Worm (Caenorhabditis elegans) whole organism, late embryonic: ENCODE results near the gene imp-2.

Experiments used
- C08G9.2 ChIP-seq: sonication (generic microtip); optimal IDR thresholded peaks from 2 replicates; lab custom pipeline; 2016; ENCODE audit warnings: mild to moderate bottlenecking, missing genetic modification characterization, moderate library complexity, missing compliant biosample characterization
- C38D4.7 ChIP-seq: fragments of 200-800 bp; sonication (Bioruptor generic); optimal IDR thresholded peaks from 2 replicates; lab custom pipeline; 2018; ENCODE audit warnings: mild to moderate bottlenecking, missing genetic modification characterization, moderate library complexity, missing compliant biosample characterization
- F13H6.1 ChIP-seq: sonication (generic microtip); optimal IDR thresholded peaks from 2 replicates; lab custom pipeline; 2016; ENCODE audit warnings: missing genetic modification characterization, missing compliant biosample characterization
- K02D7.2 ChIP-seq: sonication (generic microtip); optimal IDR thresholded peaks from 2 replicates; lab custom pipeline; 2017; ENCODE audit warnings: mild to moderate bottlenecking, missing genetic modification characterization, missing compliant biosample characterization
- T23F11.4 ChIP-seq: fragments of 200-800 bp; sonication (Bioruptor generic); optimal IDR thresholded peaks from 2 replicates; lab custom pipeline; 2018; ENCODE audit warnings: mild to moderate bottlenecking, missing genetic modification characterization, missing compliant biosample characterization
- ama-1 ChIP-seq: fragments of 150-350 bp; optimal IDR thresholded peaks from 2 replicates; lab custom pipeline; 2014
- ceh-31 ChIP-seq: sonication (generic microtip); optimal IDR thresholded peaks from 2 replicates; lab custom pipeline; 2016; ENCODE audit warnings: missing genetic modification characterization, missing compliant biosample characterization
- ceh-34 ChIP-seq: sonication (generic microtip); optimal IDR thresholded peaks from 2 replicates; lab custom pipeline; 2016; ENCODE audit warnings: mild to moderate bottlenecking, missing genetic modification characterization, missing compliant biosample characterization
- ceh-45 ChIP-seq: fragments of 200-800 bp; sonication (Bioruptor generic); IDR thresholded peaks from 2 replicates; pipeline ENCODE4 v1.3.6; 2022; ENCODE audit warnings: missing genetic modification reagents, missing genetic modification characterization, missing compliant biosample characterization
- ceh-48 ChIP-seq: sonication (generic microtip); optimal IDR thresholded peaks from 2 replicates; lab custom pipeline; 2016; ENCODE audit warnings: missing genetic modification characterization, inconsistent platforms, missing compliant biosample characterization
- dmd-4 ChIP-seq: sonication (generic microtip); optimal IDR thresholded peaks from 2 replicates; lab custom pipeline; 2016; ENCODE audit warnings: borderline replicate concordance, missing genetic modification characterization, missing compliant biosample characterization
- dve-1 ChIP-seq: sonication (generic microtip); optimal IDR thresholded peaks from 2 replicates; lab custom pipeline; 2017; ENCODE audit warnings: antibody characterized with exemption, mild to moderate bottlenecking, missing genetic modification characterization, missing compliant biosample characterization
- ets-4 ChIP-seq: sonication (generic microtip); optimal IDR thresholded peaks from 2 replicates; lab custom pipeline; 2016; ENCODE audit warnings: missing genetic modification characterization, missing compliant biosample characterization
- fax-1 ChIP-seq: sonication (generic microtip); optimal IDR thresholded peaks from 2 replicates; lab custom pipeline; 2016; ENCODE audit warnings: missing genotype, missing genetic modification characterization, missing compliant biosample characterization
- gmeb-2 ChIP-seq: sonication (generic microtip); optimal IDR thresholded peaks from 2 replicates; lab custom pipeline; 2016; ENCODE audit warnings: missing genetic modification characterization, inconsistent platforms, missing compliant biosample characterization
- hlh-13 ChIP-seq: fragments of 200-800 bp; sonication (Bioruptor generic); optimal IDR thresholded peaks from 2 replicates; lab custom pipeline; 2018; ENCODE audit warnings: mild to moderate bottlenecking, missing genetic modification characterization, missing compliant biosample characterization
- hlh-15 ChIP-seq: sonication (generic microtip); optimal IDR thresholded peaks from 2 replicates; lab custom pipeline; 2016; ENCODE audit warnings: missing genetic modification characterization, missing compliant biosample characterization
- hlh-8 ChIP-seq: sonication (generic microtip); optimal IDR thresholded peaks from 2 replicates; lab custom pipeline; 2016; ENCODE audit warnings: missing genotype, missing genetic modification characterization, missing compliant biosample characterization
- lin-11 ChIP-seq: fragments of 200-800 bp; sonication (Bioruptor generic); optimal IDR thresholded peaks from 2 replicates; lab custom pipeline; 2018; ENCODE audit warnings: mild to moderate bottlenecking, missing genetic modification characterization, missing compliant biosample characterization
- madf-2 ChIP-seq: sonication (generic microtip); optimal IDR thresholded peaks from 2 replicates; lab custom pipeline; 2017; ENCODE audit warnings: missing genetic modification characterization, missing compliant biosample characterization
- pag-3 ChIP-seq: sonication (generic microtip); optimal IDR thresholded peaks from 2 replicates; lab custom pipeline; 2016; ENCODE audit warnings: missing compliant biosample characterization, missing genetic modification characterization, borderline replicate concordance
- pax-1 ChIP-seq: fragments of 150-350 bp; optimal IDR thresholded peaks from 2 replicates; lab custom pipeline; 2014; ENCODE audit warnings: missing biosample characterization, missing genetic modification characterization
- pha-4 ChIP-seq: fragments of 150-350 bp; optimal IDR thresholded peaks from 2 replicates; lab custom pipeline; 2018; ENCODE audit warnings: missing biosample characterization, missing genetic modification reagents, missing genetic modification characterization
- ref-2 ChIP-seq: sonication (generic microtip); optimal IDR thresholded peaks from 2 replicates; lab custom pipeline; 2016; ENCODE audit warnings: missing genetic modification characterization, missing compliant biosample characterization
- sox-2 ChIP-seq: fragments of 200-800 bp; sonication (Bioruptor generic); IDR thresholded peaks from 2 replicates; pipeline ENCODE4 v1.3.6; 2022; ENCODE audit warnings: missing genetic modification reagents, missing genetic modification characterization, missing compliant biosample characterization
- syd-9 ChIP-seq: sonication (generic microtip); optimal IDR thresholded peaks from 2 replicates; lab custom pipeline; 2016; ENCODE audit warnings: mild to moderate bottlenecking, missing genetic modification characterization, moderate library complexity, missing compliant biosample characterization
- tbx-7 ChIP-seq: sonication (generic microtip); optimal IDR thresholded peaks from 2 replicates; lab custom pipeline; 2016; ENCODE audit warnings: missing genotype, missing genetic modification characterization, missing compliant biosample characterization
- unc-3 ChIP-seq, 2 experiments: fragments of 200-800 bp in 1 of 2; sonication (Bioruptor generic) in 1 of 2; sonication (generic microtip) in 1 of 2; conservative IDR thresholded peaks in 1 of 2; optimal IDR thresholded peaks in 1 of 2; 2 replicates each; pipeline versions ENCODE4 v1.3.6 to Lab custom; 2016 to 2022; ENCODE audit warnings: missing compliant biosample characterization in 2 of 2, missing genetic modification characterization in 2 of 2, missing genetic modification reagents in 1 of 2
- unc-42 ChIP-seq: sonication (generic microtip); optimal IDR thresholded peaks from 2 replicates; lab custom pipeline; 2016; ENCODE audit warnings: missing genotype, missing genetic modification characterization, missing compliant biosample characterization
- unc-55 ChIP-seq: sonication (generic microtip); optimal IDR thresholded peaks from 2 replicates; lab custom pipeline; 2017; ENCODE audit warnings: missing biosample characterization, missing genetic modification reagents, missing genetic modification characterization
- unc-86 ChIP-seq: sonication (generic microtip); optimal IDR thresholded peaks from 2 replicates; lab custom pipeline; 2016; ENCODE audit warnings: missing genetic modification characterization, missing compliant biosample characterization
- zip-5 ChIP-seq: sonication (generic microtip); optimal IDR thresholded peaks from 2 replicates; lab custom pipeline; 2016; ENCODE audit warnings: missing genetic modification characterization, missing compliant biosample characterization
- ztf-16 ChIP-seq: sonication (generic microtip); optimal IDR thresholded peaks from 2 replicates; lab custom pipeline; 2017; ENCODE audit warnings: missing genetic modification characterization, missing compliant biosample characterization

The imp-2 gene

DNA sequence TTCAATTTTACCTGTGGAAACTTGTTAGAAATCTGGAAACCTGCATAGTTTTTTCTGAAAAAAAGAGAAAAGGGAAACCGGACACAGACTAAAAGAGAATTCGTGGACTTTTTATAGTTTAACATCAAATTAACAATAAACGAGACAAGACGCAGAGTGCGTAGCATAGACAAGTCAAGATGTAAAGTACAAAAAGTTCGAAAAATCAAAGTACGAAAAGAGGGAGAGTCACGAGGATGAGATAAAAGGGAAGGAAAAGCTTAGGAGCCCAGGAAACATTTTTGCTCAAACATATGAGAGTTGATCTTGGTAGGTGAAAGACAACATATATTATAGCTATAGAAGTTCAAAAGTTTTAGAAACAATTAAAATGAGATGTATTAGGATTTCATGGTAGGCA, 20.9 kb downstream of the imp-2 start, which contains the start of gene M7.12:
TSS of gene M7.12 (minus strand) at position 188 of the 400 bp plus-strand sequence.
- no peak for TF ChIP-seq hlh-13 (GFP tag; lab: Kevin White, UChicago)
- TF ChIP-seq K02D7.2 (tag; lab: Kevin White, UChicago), result no peak
- TF ChIP-seq pax-1 (tag; lab: Kevin White, UChicago), result no peak
- TF ChIP-seq ceh-31 (tag; lab: Kevin White, UChicago), result no peak
- TF ChIP-seq ceh-48 (tag; lab: Kevin White, UChicago), result no peak
- TF ChIP-seq madf-2 (tag; lab: Kevin White, UChicago), result no peak
- TF ChIP-seq ceh-45 (GFP tag; lab: Robert Waterston, UW), result no peak
- TF ChIP-seq unc-42 (tag; lab: Kevin White, UChicago), result no peak
- no peak for TF ChIP-seq T23F11.4 (GFP tag; lab: Kevin White, UChicago)
- no peak for TF ChIP-seq C38D4.7 (GFP tag; lab: Kevin White, UChicago)
- TF ChIP-seq ama-1 (lab: Kevin White, UChicago), result no peak

DNA sequence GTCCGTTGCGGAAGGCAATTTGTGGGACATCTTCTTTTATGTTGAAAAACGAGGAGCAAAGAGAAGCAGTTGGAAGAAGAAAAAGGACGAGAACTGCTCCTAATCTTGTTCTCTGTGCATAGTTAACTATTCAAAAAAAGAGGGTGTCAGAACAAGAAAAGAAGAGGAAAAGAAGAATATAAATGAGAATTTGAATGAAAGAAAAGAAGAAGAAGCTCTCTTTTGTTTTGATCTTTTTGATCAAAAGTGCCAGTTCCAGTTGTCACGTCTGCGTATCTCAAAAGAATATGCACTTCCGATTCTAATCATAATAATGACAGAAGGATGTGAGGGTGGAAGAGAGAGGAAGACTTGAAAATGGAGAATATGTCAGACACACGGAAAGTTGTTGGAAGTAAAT, 23.7 kb downstream of the imp-2 start, which contains the start of gene M7.8:
TSS of gene M7.8 (minus strand) at position 112 of the 400 bp plus-strand sequence.
- no peak for TF ChIP-seq tbx-7 (tag; lab: Kevin White, UChicago)
- TF ChIP-seq unc-42 (tag; lab: Kevin White, UChicago), result peak; percentile 41
- TF ChIP-seq unc-55, result peak; percentile 32

DNA sequence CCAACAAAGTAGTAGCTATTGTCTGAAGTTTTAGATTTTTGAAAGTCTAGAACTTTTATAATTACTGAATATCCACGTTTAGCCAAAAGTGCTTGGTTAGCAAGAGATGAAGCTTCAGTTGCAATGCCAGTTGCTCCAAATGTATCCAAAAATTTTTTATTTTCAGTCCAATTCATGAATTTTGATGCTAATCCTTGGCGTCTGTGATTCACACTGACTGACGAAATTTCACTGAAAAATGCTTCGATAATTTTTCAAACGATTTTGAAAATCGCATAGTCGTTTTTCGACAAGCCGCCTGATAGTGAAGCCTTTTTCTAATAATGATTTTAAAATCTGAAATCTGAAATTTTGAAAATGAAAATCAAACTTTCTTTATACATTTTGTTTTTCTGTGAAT, 24.6 kb downstream of the imp-2 start:
- TF ChIP-seq ref-2 (tag; lab: Kevin White, UChicago) (no peak), ets-4 (tag; lab: Kevin White, UChicago) (no peak), hlh-8 (tag; lab: Kevin White, UChicago) (no peak), F13H6.1 (tag; lab: Kevin White, UChicago) (no peak), pha-4 (no peak), fax-1 (tag; lab: Kevin White, UChicago) (no peak), pax-1 (tag; lab: Kevin White, UChicago) (no peak), ceh-45 (GFP tag; lab: Robert Waterston, UW) (no peak), hlh-15 (tag; lab: Kevin White, UChicago) (no peak), sox-2 (GFP tag; lab: Robert Waterston, UW) (no peak), dve-1 (tag; lab: Kevin White, UChicago) (no peak), C08G9.2 (tag; lab: Kevin White, UChicago) (no peak), lin-11 (tag; lab: Kevin White, UChicago) (no peak), madf-2 (tag; lab: Kevin White, UChicago) (no peak), zip-5 (tag; lab: Kevin White, UChicago) (no peak)

DNA sequence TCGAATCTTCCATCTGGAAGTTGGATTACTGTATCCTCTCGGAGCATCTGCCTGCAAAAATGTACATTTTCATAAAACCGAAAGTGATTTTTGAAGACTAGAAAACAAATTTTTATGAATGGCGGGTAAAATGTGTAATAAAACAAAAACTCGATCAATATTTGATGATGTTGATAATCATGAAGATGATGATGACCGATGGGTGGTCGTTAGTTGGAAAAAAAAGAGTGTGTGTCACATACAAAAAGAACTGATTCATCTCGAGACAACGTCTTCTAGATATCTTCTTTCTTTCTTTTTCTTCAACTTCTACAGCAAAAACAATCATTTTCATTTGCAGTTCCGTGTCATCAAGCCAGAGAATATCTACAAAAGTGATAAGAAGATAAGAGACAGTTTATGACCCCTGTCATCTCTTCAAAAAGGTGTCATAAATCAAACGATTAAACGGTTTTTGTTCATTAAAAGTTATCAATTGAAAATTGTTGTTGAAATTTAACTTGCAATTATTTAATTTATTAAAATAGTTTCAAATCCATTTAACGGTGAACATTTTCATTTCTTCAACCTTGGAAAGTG, 26.1 kb downstream of the imp-2 start, which contains the start of gene bcc-1:
TSS of gene bcc-1 (minus strand) at position 51 of the 579 bp plus-strand sequence.
- no peak for TF ChIP-seq madf-2 (tag; lab: Kevin White, UChicago)
- TF ChIP-seq unc-3 (GFP tag; conservative IDR thresholded peaks at IDR 0.05; lab: Robert Waterston, UW), result no peak
- TF ChIP-seq unc-3 (tag; optimal IDR thresholded peaks at IDR 0.05; lab: Kevin White, UChicago), result no peak
- no peak for TF ChIP-seq tbx-7 (tag; lab: Kevin White, UChicago)
- TF ChIP-seq dmd-4, result no peak
- no peak for TF ChIP-seq C38D4.7 (GFP tag; lab: Kevin White, UChicago)
- TF ChIP-seq ztf-16 (tag; lab: Kevin White, UChicago), result no peak
- no peak for TF ChIP-seq gmeb-2
- TF ChIP-seq syd-9 (tag; lab: Kevin White, UChicago), result no peak
- TF ChIP-seq hlh-8 (tag; lab: Kevin White, UChicago), result no peak
- no peak for TF ChIP-seq ceh-34 (tag; lab: Kevin White, UChicago)
- no peak for TF ChIP-seq pag-3 (tag; lab: Kevin White, UChicago)
- no peak for TF ChIP-seq unc-86 (tag; lab: Kevin White, UChicago)
